Fruit fly (Drosophila melanogaster) whole organism, pupa: ENCODE data around the gene CG32855.

ENCODE experiments used
- CG34367 ChIP-seq: fragments of 200-800 bp; sonication (Bioruptor generic); optimal IDR thresholded peaks from 2 replicates; lab custom pipeline; 2018; ENCODE audit warnings: missing biosample characterization, mild to moderate bottlenecking, missing genetic modification characterization
- CG4496 ChIP-seq: fragments of 200-800 bp; sonication (Bioruptor generic); IDR thresholded peaks from 3 replicates; pipeline ENCODE4 v1.3.6; 2022; ENCODE audit warnings: missing biosample characterization, missing genetic modification characterization
- CG8301 ChIP-seq: fragments of 200-800 bp; sonication (Bioruptor generic); optimal IDR thresholded peaks from 2 replicates; lab custom pipeline; 2018; ENCODE audit warnings: missing biosample characterization, mild to moderate bottlenecking, missing genetic modification characterization
- EcR ChIP-seq: fragments of 200-800 bp; sonication (Bioruptor generic); optimal IDR thresholded peaks from 3 replicates; lab custom pipeline; 2019; ENCODE audit warnings: missing biosample characterization, missing genetic modification characterization, mild to moderate bottlenecking, moderate library complexity, missing genetic modification reagents
- Ets98B ChIP-seq: fragments of 200-800 bp; sonication (Bioruptor generic); IDR thresholded peaks from 2 replicates; pipeline ENCODE4 v1.3.6; 2022; ENCODE audit warnings: missing biosample characterization, missing genetic modification characterization
- Pif1A ChIP-seq: fragments of 200-800 bp; sonication (Bioruptor generic); optimal IDR thresholded peaks from 3 replicates; lab custom pipeline; 2016; ENCODE audit warnings: missing biosample characterization, missing genetic modification characterization
- Pif1B ChIP-seq: fragments of 200-800 bp; sonication (Bioruptor generic); optimal IDR thresholded peaks from 3 replicates; lab custom pipeline; 2016; ENCODE audit warnings: missing biosample characterization, missing genetic modification characterization
- Snoo ChIP-seq: fragments of 200-800 bp; sonication (Bioruptor generic); optimal IDR thresholded peaks from 3 replicates; lab custom pipeline; 2017; ENCODE audit warnings: missing biosample characterization, mild to moderate bottlenecking, missing genetic modification characterization, inconsistent platforms
- fd96Ca ChIP-seq: fragments of 200-800 bp; sonication (Bioruptor generic); IDR thresholded peaks from 3 replicates; pipeline ENCODE4 v1.3.6; 2022; ENCODE audit warnings: missing biosample characterization, missing genetic modification characterization

- no peak for TF ChIP-seq CG4496 (GFP tag; lab: Robert Waterston, UW)
- TF ChIP-seq CG8301 (tag; lab: Kevin White, UChicago) = no peak
- TF ChIP-seq fd96Ca (GFP tag; lab: Robert Waterston, UW) = no peak
- no peak for TF ChIP-seq EcR (GFP tag; lab: Kevin White, UChicago)
- no peak for TF ChIP-seq Ets98B (GFP tag; lab: Robert Waterston, UW)
- no peak for TF ChIP-seq Pif1B (GFP tag; lab: Kevin White, UChicago)
- no peak for TF ChIP-seq Snoo (tag; lab: Kevin White, UChicago)
- TF ChIP-seq Pif1A (GFP tag; lab: Kevin White, UChicago) = no peak
- no peak for TF ChIP-seq CG34367 (tag; lab: Kevin White, UChicago)
Observed at dm6 chr3R:16029584-16029983, 51.2 kb downstream of the CG32855 start.
